Fruit fly (Drosophila melanogaster): ENCODE results near the gene yellow-f2.

The yellow-f2 gene

DNA sequence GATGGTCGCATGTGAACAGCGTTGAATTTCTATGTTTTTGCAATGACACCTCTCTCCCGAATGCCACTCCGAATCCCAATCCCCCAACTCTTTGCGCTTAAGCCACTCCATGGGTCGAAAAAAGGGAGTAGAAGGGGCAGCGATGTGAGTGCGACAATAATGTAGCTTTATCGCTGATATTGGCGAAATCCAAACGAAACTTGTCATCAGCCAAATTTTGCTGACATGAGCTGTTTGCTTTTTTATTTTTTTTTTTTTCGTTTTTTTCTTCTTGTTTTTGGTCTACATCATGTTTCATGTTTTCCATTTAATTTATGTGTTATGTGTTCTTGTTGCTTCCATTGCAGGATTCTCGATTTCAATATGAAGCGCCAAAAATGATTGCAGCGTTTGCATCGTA lies 24.0 kb upstream of the yellow-f2 start:
- TF ChIP-seq Ets98B (GFP tag; IDR thresholded peaks at IDR 0.05) (no peak), CG12605 (GFP tag; IDR thresholded peaks at IDR 0.05) (no peak), CG4496 (GFP tag; IDR thresholded peaks at IDR 0.05) (no peak), CG34367 (tag; optimal IDR thresholded peaks at IDR 0.05) (no peak), EcR (GFP tag; optimal IDR thresholded peaks at IDR 0.05) (no peak)

DNA sequence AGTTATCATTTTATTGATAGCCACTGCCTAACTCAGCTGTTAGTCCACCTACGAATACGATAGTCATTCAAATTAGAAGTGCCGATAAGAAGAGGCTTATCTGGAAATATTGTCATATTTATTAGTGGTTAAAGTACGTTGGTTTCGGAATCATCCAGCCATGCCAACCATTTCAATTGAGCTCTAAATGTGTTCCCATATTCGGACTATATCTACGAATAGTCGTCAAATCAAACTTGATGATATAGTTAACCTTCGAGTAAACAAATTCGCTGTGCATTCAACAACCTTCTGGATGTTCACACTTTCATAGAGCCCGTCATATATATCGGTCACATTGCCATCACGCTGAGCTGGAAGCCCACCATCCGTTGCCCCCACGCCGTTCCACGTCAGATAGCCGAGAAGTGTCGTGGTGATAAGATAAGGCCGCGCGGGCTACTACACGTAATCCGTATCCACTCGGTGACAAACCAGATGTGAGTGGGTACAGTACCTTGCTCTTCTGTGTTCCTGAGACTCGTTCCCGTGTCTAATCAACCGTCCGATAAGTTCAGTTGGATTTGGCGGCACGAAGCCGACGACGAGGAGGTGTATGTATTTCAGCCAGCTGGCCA lies 23.4 kb upstream of the yellow-f2 start:
- TF ChIP-seq CG12605 (GFP tag; IDR thresholded peaks at IDR 0.05) (no peak), CG8159 (tag; optimal IDR thresholded peaks at IDR 0.05) (no peak), EcR (GFP tag; optimal IDR thresholded peaks at IDR 0.05) (peak; percentile 78), CG34367 (tag; optimal IDR thresholded peaks at IDR 0.05) (no peak), CG13204 (GFP tag; optimal IDR thresholded peaks at IDR 0.05) (peak; percentile 5)

DNA sequence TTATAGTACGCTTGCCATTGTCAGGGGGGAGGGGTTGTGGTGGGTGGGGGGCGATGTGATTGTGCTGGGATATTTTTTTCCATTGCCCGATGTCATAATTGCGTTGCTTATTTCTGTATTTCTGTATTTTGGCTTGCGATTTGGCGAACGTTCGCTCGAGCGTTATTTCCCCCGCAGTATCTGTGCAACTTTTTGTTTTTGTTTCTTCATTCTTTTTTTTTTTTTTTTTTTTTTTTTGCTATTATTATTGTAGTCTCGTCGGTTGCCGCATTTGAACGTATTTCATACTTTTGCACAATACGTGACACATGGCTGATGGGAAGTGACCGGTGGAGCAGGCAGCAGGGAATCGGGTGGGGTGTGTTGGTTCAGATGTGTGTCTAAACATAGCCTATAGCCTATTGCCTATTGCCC lies 22.7 kb upstream of the yellow-f2 start:
- TF ChIP-seq fd96Ca (GFP tag; IDR thresholded peaks at IDR 0.05) (no peak), Ets98B (GFP tag; IDR thresholded peaks at IDR 0.05) (peak; percentile 59; the same call in 1 of the 2 replicates), CG10348 (GFP tag; IDR thresholded peaks at IDR 0.05) (no peak), EcR (GFP tag; optimal IDR thresholded peaks at IDR 0.05) (no peak), CG32121 (GFP tag; IDR thresholded peaks at IDR 0.05) (peak; percentile 50; the same call in 1 of the 2 replicates), CG15710 (tag; optimal IDR thresholded peaks at IDR 0.05) (no peak), CG12605 (GFP tag; IDR thresholded peaks at IDR 0.05) (peak; percentile 78), CG13204 (GFP tag; optimal IDR thresholded peaks at IDR 0.05) (no peak), CG14655 (GFP tag; optimal IDR thresholded peaks at IDR 0.05) (no peak), CG34367 (tag; optimal IDR thresholded peaks at IDR 0.05) (no peak)

DNA sequence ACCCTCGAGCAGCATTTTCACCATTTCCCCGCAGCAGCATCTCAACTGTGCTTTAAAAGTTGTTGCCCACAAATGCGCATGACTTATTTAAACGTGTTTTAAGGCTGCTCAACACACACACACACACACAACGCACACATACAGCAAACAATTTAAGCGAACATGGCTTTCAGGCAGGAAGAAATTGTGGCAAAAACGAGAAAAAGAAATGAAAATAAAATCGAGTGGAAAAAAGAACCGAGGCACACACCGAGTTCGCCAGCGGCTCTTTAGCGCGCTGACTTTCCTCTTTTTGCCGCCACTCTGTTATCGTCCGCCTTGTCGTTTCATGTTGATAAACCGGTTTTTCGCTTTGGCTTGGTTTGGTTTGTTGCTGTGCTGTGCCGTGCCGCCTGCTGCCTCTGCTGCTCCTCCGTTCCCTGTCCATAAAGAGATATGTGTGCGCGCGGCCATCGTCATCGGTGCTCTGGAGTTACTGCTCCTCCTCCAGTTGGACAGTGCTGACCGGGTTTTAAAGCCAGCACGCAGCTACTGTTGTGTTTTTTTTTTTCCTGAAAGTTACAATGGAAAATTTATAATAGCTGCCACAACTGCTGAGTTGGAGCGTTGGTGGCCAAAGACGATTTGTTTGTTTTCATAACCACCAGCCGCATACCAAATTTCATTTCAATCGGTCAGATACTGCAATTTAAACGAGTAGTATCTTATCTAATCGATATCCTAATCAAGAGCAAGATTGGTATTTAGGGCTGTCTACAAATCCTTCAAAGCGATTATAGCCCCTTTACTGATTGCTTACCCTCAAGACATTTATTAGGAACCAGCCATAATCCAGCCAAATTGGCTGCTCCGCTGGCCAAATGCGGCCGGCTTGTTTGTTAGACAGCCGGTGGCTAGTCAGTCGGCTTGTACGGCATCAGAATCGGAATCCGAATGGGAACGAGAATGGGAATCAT lies 21.1 kb upstream of the yellow-f2 start:
- peak; percentile 38; the same call in 1 of the 2 replicates for TF ChIP-seq CG32121 (GFP tag; IDR thresholded peaks at IDR 0.05)
- no peak for TF ChIP-seq fd96Ca (GFP tag; IDR thresholded peaks at IDR 0.05)
- peak; percentile 71 for TF ChIP-seq gl (tag; optimal IDR thresholded peaks at IDR 0.05)
- no peak for TF ChIP-seq CG9948 (tag; optimal IDR thresholded peaks at IDR 0.05)
- no peak for TF ChIP-seq CG15710 (tag; optimal IDR thresholded peaks at IDR 0.05)
- no peak for TF ChIP-seq Snoo (tag; optimal IDR thresholded peaks at IDR 0.05)
- no peak for TF ChIP-seq Pif1B (GFP tag; optimal IDR thresholded peaks at IDR 0.05)
- TF ChIP-seq Pif1A (GFP tag; optimal IDR thresholded peaks at IDR 0.05): no peak
- TF ChIP-seq Ets98B (GFP tag; IDR thresholded peaks at IDR 0.05): 0 out of 2 replicates have a peak, but pooled peaks have one; percentile 17
- TF ChIP-seq CG8159 (tag; optimal IDR thresholded peaks at IDR 0.05): peak; percentile 5
- peak; percentile 26 for TF ChIP-seq CG14655 (GFP tag; optimal IDR thresholded peaks at IDR 0.05)
- peak; percentile 67; the same call in 2 of the 3 replicates for TF ChIP-seq CG4496 (GFP tag; IDR thresholded peaks at IDR 0.05)
- no peak for TF ChIP-seq rn (GFP tag; IDR thresholded peaks at IDR 0.05)
- TF ChIP-seq CG13204 (GFP tag; optimal IDR thresholded peaks at IDR 0.05): peak; percentile 94
- TF ChIP-seq CG12605 (GFP tag; IDR thresholded peaks at IDR 0.05): peak; percentile 47; the same call in 1 of the 2 replicates
- no peak for TF ChIP-seq CG17806 (tag; optimal IDR thresholded peaks at IDR 0.05)
- no peak for TF ChIP-seq D1 (tag; optimal IDR thresholded peaks at IDR 0.05)
- no peak for TF ChIP-seq CG10348 (GFP tag; IDR thresholded peaks at IDR 0.05)
- TF ChIP-seq EcR (GFP tag; optimal IDR thresholded peaks at IDR 0.05): peak; percentile 85
- peak; percentile 2 for TF ChIP-seq CG8301 (tag; optimal IDR thresholded peaks at IDR 0.05)
- TF ChIP-seq CG34367 (tag; optimal IDR thresholded peaks at IDR 0.05): peak; percentile 1

DNA sequence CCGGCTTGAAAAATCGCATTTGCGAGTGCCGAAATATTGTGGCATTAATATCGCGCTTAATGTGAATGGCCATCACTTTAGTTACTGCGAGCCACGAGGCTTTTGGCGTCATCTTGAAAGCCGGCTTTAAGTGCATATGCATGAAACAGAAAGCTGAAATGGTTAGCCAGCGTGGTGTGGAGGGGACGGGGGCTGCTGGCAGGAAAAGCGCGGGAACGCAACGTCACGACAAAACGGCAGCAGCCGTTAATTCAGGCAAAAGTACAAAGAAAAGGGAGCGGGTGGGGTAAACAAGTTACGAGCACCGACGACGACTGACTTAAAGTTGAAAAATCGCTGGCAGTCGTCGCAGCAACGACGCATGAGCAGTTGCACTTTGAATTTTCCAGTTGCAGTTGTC lies 20.5 kb upstream of the yellow-f2 start:
- TF ChIP-seq CG8301 (tag; optimal IDR thresholded peaks at IDR 0.05) (no peak), CG4496 (GFP tag; IDR thresholded peaks at IDR 0.05) (peak; percentile 10; the same call in 1 of the 3 replicates)

DNA sequence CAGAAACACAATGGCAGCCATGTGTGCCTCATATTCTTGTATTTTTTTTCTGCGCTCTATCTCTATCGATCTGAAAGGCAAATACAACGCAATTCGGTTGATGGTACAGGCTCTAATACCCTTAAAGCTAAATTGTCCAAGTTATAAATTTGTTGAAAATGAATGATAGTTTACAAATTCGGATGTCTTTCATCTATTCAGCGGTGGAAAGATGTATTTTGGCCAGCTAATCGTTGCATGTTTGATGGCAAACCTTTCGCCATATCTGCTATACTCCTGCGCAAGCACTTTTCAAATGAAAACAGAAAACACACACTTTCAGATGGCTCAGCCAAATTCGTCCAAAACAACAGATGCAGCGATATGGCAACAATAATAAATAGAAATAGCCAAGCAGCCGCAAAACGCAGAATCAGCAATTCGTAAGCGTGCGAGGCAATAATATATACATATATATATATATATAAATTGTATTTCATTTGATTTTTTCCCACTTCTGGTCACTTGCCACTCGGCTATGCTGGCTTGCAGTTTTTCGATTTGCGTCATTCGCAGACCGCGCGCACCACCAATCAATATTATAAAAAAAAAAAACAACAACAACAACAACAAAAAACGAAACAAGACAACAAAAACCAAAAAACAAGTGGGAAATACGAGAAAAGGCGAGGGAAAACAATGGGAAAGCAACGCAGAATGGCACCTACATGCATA lies 19.4 kb upstream of the yellow-f2 start:
- TF ChIP-seq CG32121 (GFP tag; IDR thresholded peaks at IDR 0.05): peak; percentile 54; the same call in 1 of the 2 replicates
- TF ChIP-seq D1 (tag; optimal IDR thresholded peaks at IDR 0.05): no peak
- 0 out of 2 replicates have a peak, but pooled peaks have one; percentile 9 for TF ChIP-seq CG12605 (GFP tag; IDR thresholded peaks at IDR 0.05)
- no peak for TF ChIP-seq CG15710 (tag; optimal IDR thresholded peaks at IDR 0.05)
- no peak for TF ChIP-seq gl (tag; optimal IDR thresholded peaks at IDR 0.05)
- TF ChIP-seq CG13204 (GFP tag; optimal IDR thresholded peaks at IDR 0.05): no peak
- TF ChIP-seq EcR (GFP tag; optimal IDR thresholded peaks at IDR 0.05): no peak
- no peak for TF ChIP-seq CG10348 (GFP tag; IDR thresholded peaks at IDR 0.05)
- TF ChIP-seq CG4496 (GFP tag; IDR thresholded peaks at IDR 0.05): peak; percentile 58
- no peak for TF ChIP-seq Snoo (tag; optimal IDR thresholded peaks at IDR 0.05)
- TF ChIP-seq CG34367 (tag; optimal IDR thresholded peaks at IDR 0.05): no peak
- no peak for TF ChIP-seq Pif1B (GFP tag; optimal IDR thresholded peaks at IDR 0.05)
- no peak for TF ChIP-seq CG8159 (tag; optimal IDR thresholded peaks at IDR 0.05)
- no peak for TF ChIP-seq CG17806 (tag; optimal IDR thresholded peaks at IDR 0.05)
- TF ChIP-seq fd96Ca (GFP tag; IDR thresholded peaks at IDR 0.05): peak; percentile 48; the same call in 2 of the 3 replicates
- TF ChIP-seq CG14655 (GFP tag; optimal IDR thresholded peaks at IDR 0.05): peak; percentile 22
- no peak for TF ChIP-seq CG9948 (tag; optimal IDR thresholded peaks at IDR 0.05)
- TF ChIP-seq CG8301 (tag; optimal IDR thresholded peaks at IDR 0.05): no peak
- peak; percentile 34 for TF ChIP-seq Ets98B (GFP tag; IDR thresholded peaks at IDR 0.05)
- no peak for TF ChIP-seq Pif1A (GFP tag; optimal IDR thresholded peaks at IDR 0.05)
- 0 out of 2 replicates have a peak, but pooled peaks have one; percentile 30 for TF ChIP-seq rn (GFP tag; IDR thresholded peaks at IDR 0.05)
